Worm (Caenorhabditis elegans) whole organism, mixed stage, embryonic: ENCODE data around the gene K09E4.1.

Source experiments
- elt-3 ChIP-seq: fragments of 150-350 bp; optimal IDR thresholded peaks from 2 replicates; lab custom pipeline; 2014; ENCODE audit warnings: missing biosample characterization, missing genetic modification characterization
- nhr-237 ChIP-seq: fragments of 150-350 bp; optimal IDR thresholded peaks from 2 replicates; lab custom pipeline; 2014; ENCODE audit warnings: missing biosample characterization, missing genetic modification characterization
- nhr-28 ChIP-seq: fragments of 150-350 bp; optimal IDR thresholded peaks from 2 replicates; lab custom pipeline; 2014; ENCODE audit warnings: missing biosample characterization, missing genetic modification characterization
- sptf-1 ChIP-seq: sonication (generic microtip); optimal IDR thresholded peaks from 2 replicates; lab custom pipeline; 2017; ENCODE audit warnings: mild to moderate bottlenecking, missing genetic modification characterization, moderate library complexity, missing compliant biosample characterization
- unc-62 ChIP-seq: fragments of 150-350 bp; optimal IDR thresholded peaks from 2 replicates; lab custom pipeline; 2014; ENCODE audit warnings: missing biosample characterization, missing genetic modification reagents, missing genetic modification characterization
- ztf-11 ChIP-seq: fragments of 150-350 bp; optimal IDR thresholded peaks from 2 replicates; lab custom pipeline; 2014; ENCODE audit warnings: missing biosample characterization, missing genetic modification characterization

DNA sequence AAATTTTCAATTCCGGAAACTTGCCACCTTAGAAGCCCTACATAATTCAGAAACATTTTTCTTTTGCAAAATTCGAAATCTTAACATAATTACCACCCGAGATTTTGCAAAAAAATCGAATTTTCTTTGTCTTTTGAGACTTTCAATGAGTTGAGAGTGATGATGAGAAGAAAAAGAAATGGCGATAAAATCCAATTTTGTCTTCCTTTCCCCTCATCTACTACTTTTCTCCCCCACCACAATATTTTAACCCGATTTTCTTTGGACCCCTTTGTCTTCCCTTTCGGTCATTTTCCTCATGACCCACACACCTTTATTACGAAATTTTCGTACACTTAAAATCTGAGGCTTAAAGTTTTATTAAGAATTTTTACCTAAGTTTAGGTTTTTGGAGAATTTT, 39.3 kb upstream of the K09E4.1 start:
- TF ChIP-seq ztf-11, result no peak
- no peak for TF ChIP-seq sptf-1 (tag; lab: Kevin White, UChicago)
- no peak for TF ChIP-seq elt-3 (tag; lab: Kevin White, UChicago)
- no peak for TF ChIP-seq nhr-28 (tag; lab: Kevin White, UChicago)
- no peak for TF ChIP-seq unc-62 (GFP tag; lab: Kevin White, UChicago)
- TF ChIP-seq nhr-237 (tag; lab: Kevin White, UChicago), result no peak
